Worm (Caenorhabditis elegans) whole organism, young adult: ENCODE measurements around the gene gskl-1.

ENCODE experiments used
- ama-1 ChIP-seq, 3 experiments: fragments of 150-350 bp in 1 of 3; sonication (generic microtip) in 2 of 3; optimal IDR thresholded peaks; 2 replicates each; lab custom pipeline; 2014 to 2018; ENCODE audit warnings: missing biosample characterization in 2 of 3, missing genetic modification characterization in 2 of 3, missing genetic modification reagents in 2 of 3
- attf-5 ChIP-seq: fragments of 200-800 bp; sonication (Bioruptor generic); optimal IDR thresholded peaks from 2 replicates; lab custom pipeline; 2018; ENCODE audit warnings: mild to moderate bottlenecking, missing genetic modification characterization, missing compliant biosample characterization
- ceh-58 ChIP-seq: fragments of 200-800 bp; sonication (Bioruptor generic); IDR thresholded peaks from 2 replicates; pipeline ENCODE4 v1.3.6; 2022; ENCODE audit warnings: missing genetic modification characterization, missing compliant biosample characterization
- egrh-3 ChIP-seq: fragments of 200-800 bp; sonication (Bioruptor generic); IDR thresholded peaks from 2 replicates; pipeline ENCODE4 v1.3.6; 2022; ENCODE audit warnings: missing genetic modification reagents, missing genetic modification characterization, missing compliant biosample characterization
- madf-10 ChIP-seq: sonication (generic microtip); optimal IDR thresholded peaks from 2 replicates; lab custom pipeline; 2016; ENCODE audit warnings: mild to moderate bottlenecking, missing genetic modification characterization, missing compliant biosample characterization
- madf-3 ChIP-seq: fragments of 200-800 bp; sonication (Bioruptor generic); IDR thresholded peaks from 2 replicates; pipeline ENCODE4 v1.3.6; 2022; ENCODE audit warnings: missing genetic modification reagents, missing genetic modification characterization, missing compliant biosample characterization
- mes-4 ChIP-seq: sonication (generic microtip); optimal IDR thresholded peaks from 2 replicates; lab custom pipeline; 2016; ENCODE audit warnings: missing genotype, missing genetic modification characterization, missing compliant biosample characterization
- repo-1 ChIP-seq: sonication (generic microtip); optimal IDR thresholded peaks from 2 replicates; lab custom pipeline; 2017; ENCODE audit warnings: mild to moderate bottlenecking, missing genetic modification characterization, missing compliant biosample characterization
- sea-2 ChIP-seq: fragments of 200-800 bp; sonication (Bioruptor generic); IDR thresholded peaks from 2 replicates; pipeline ENCODE4 v1.3.6; 2022; ENCODE audit warnings: missing genetic modification characterization, missing compliant biosample characterization

DNA sequence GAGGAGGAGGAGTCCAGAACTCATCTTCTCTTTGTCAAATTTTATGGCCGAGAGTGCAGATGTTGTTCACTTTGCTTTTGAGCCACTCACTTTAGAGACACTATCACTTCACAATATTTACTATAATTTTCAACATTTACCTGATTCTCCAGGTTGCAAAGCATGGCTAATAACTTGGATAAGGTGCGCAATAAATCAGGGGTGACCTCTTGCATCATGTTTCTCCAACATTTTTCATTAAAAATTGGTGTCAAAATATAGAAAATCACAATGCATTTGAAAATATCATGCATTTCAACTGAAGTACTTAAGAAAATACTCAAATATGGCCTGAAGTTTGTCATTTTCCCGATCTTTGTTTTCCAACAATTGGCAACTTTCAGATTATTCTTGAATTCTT lies 48.2 kb downstream of the gskl-1 start:
- TF ChIP-seq egrh-3 (GFP tag; lab: Robert Waterston, UW), result no peak
- TF ChIP-seq ceh-58, result no peak
- no peak for TF ChIP-seq attf-5
- TF ChIP-seq mes-4, result no peak
- no peak for TF ChIP-seq ama-1 (optimal IDR thresholded peaks at IDR 0.05; lab: Kevin White, UChicago)
- TF ChIP-seq ama-1 (GFP tag; optimal IDR thresholded peaks at IDR 0.05; lab: Kevin White, UChicago), result no peak
- no peak for TF ChIP-seq repo-1 (tag; lab: Kevin White, UChicago)
- no peak for TF ChIP-seq madf-3
- TF ChIP-seq sea-2 (GFP tag; lab: Robert Waterston, UW), result no peak
- no peak for TF ChIP-seq madf-10
